1 worm cellular context compared by ENCODE assay signal in genomic region chrV:12465399-12465798, ce11.
TF ChIP-seq lines count a peak whose summit lies in the region.

No protein-coding gene starts in this region.

TF ChIP-seq in whole organism, L4 larva, 104 proteins besides CTCF, POLR2A, EP300 and RAD21 (continued from another document):
- TF ChIP-seq lsy-2 (tag; optimal IDR thresholded peaks at IDR 0.05; lab: Kevin White, UChicago), result peak; percentile 34 to 67
- peak; percentile 76 for TF ChIP-seq mep-1 (tag; optimal IDR thresholded peaks at IDR 0.05; lab: Kevin White, UChicago)
- TF ChIP-seq vab-7 (GFP tag; IDR thresholded peaks at IDR 0.05; lab: Robert Waterston, UW), result 0 out of 2 replicates have a peak, but pooled peaks have one; percentile 38
- no peak for TF ChIP-seq egl-27 (tag; optimal IDR thresholded peaks at IDR 0.05; lab: Kevin White, UChicago)
- no peak for TF ChIP-seq zfp-2 (tag; optimal IDR thresholded peaks at IDR 0.05; lab: Kevin White, UChicago)
- TF ChIP-seq ztf-11 (tag; optimal IDR thresholded peaks at IDR 0.05; lab: Kevin White, UChicago), result no peak
- peak in 1 of 2 experiments; percentile 61 for TF ChIP-seq hif-1 (tag; optimal IDR thresholded peaks at IDR 0.05; lab: Kevin White, UChicago)
- peak; percentile 67 for TF ChIP-seq F37D6.2 (tag; optimal IDR thresholded peaks at IDR 0.05; lab: Kevin White, UChicago)
- TF ChIP-seq tra-1 (GFP tag; IDR thresholded peaks at IDR 0.05; lab: Robert Waterston, UW), result no peak
- TF ChIP-seq dpl-1 (GFP tag; optimal IDR thresholded peaks at IDR 0.05; lab: Kevin White, UChicago), result peak; percentile 57
- no peak for TF ChIP-seq F49E8.2 (tag; optimal IDR thresholded peaks at IDR 0.05; lab: Kevin White, UChicago; ENCODE audit: borderline replicate concordance)
- no peak for TF ChIP-seq jun-1 (tag; optimal IDR thresholded peaks at IDR 0.05; lab: Kevin White, UChicago)
- TF ChIP-seq pha-4 (GFP tag; IDR thresholded peaks at IDR 0.05; lab: Robert Waterston, UW), result peak; percentile 36; the same call in 1 of the 2 replicates
- no peak for TF ChIP-seq pha-4 (tag; optimal IDR thresholded peaks at IDR 0.05; lab: Kevin White, UChicago)
- TF ChIP-seq zip-11 (GFP tag; IDR thresholded peaks at IDR 0.05; lab: Robert Waterston, UW), result no peak
- no peak for TF ChIP-seq ama-1 (optimal IDR thresholded peaks at IDR 0.05; lab: Kevin White, UChicago)
- peak; percentile 14 for TF ChIP-seq zag-1 (tag; optimal IDR thresholded peaks at IDR 0.05; lab: Kevin White, UChicago)
- TF ChIP-seq lin-29 (GFP tag; IDR thresholded peaks at IDR 0.05; lab: Robert Waterston, UW), result no peak
- TF ChIP-seq mxl-3 (GFP tag; optimal IDR thresholded peaks at IDR 0.05; lab: Kevin White, UChicago), result peak; percentile 40
- TF ChIP-seq attf-4 (tag; optimal IDR thresholded peaks at IDR 0.05; lab: Kevin White, UChicago), result no peak
- TF ChIP-seq nhr-25 (tag; optimal IDR thresholded peaks at IDR 0.05; lab: Kevin White, UChicago; ENCODE audit: borderline replicate concordance, insufficient read depth), result no peak
- TF ChIP-seq madf-9 (GFP tag; conservative IDR thresholded peaks at IDR 0.05; lab: Robert Waterston, UW), result no peak
- TF ChIP-seq mdl-1 (tag; optimal IDR thresholded peaks at IDR 0.05; lab: Kevin White, UChicago), result peak in 1 of 2 experiments; percentile 68
- TF ChIP-seq cey-2 (tag; optimal IDR thresholded peaks at IDR 0.05; lab: Kevin White, UChicago; ENCODE audit: borderline replicate concordance, insufficient read depth), result no peak
- TF ChIP-seq lin-13 (GFP tag; optimal IDR thresholded peaks at IDR 0.05; lab: Kevin White, UChicago), result no peak
- TF ChIP-seq T26A8.4 (GFP tag; IDR thresholded peaks at IDR 0.05; lab: Robert Waterston, UW), result 0 out of 2 replicates have a peak, but pooled peaks have one; percentile 45
- no peak for TF ChIP-seq madf-5 (GFP tag; IDR thresholded peaks at IDR 0.05; lab: Robert Waterston, UW)
- no peak for TF ChIP-seq nhr-102 (tag; optimal IDR thresholded peaks at IDR 0.05; lab: Kevin White, UChicago)
- no peak for TF ChIP-seq nhr-10 (tag; optimal IDR thresholded peaks at IDR 0.05; lab: Kevin White, UChicago)
- TF ChIP-seq lim-7 (GFP tag; IDR thresholded peaks at IDR 0.05; lab: Robert Waterston, UW), result no peak
- TF ChIP-seq dmd-6 (GFP tag; IDR thresholded peaks at IDR 0.05; lab: Robert Waterston, UW), result peak; percentile 60
- TF ChIP-seq zfp-3 (GFP tag; conservative IDR thresholded peaks at IDR 0.05; lab: Robert Waterston, UW), result no peak
- TF ChIP-seq nhr-42 (GFP tag; IDR thresholded peaks at IDR 0.05; lab: Robert Waterston, UW), result no peak
- TF ChIP-seq mes-2 (tag; optimal IDR thresholded peaks at IDR 0.05; lab: Kevin White, UChicago; ENCODE audit: poor library complexity, severe bottlenecking), result peak; percentile 39
- no peak for TF ChIP-seq ztf-7 (tag; optimal IDR thresholded peaks at IDR 0.05; lab: Kevin White, UChicago)
